Worm (Caenorhabditis elegans) whole organism, L3 larva: Measurements from ENCODE around the gene nhr-39.

Source experiments
- ZK546.5 ChIP-seq: sonication (generic microtip); optimal IDR thresholded peaks from 2 replicates; lab custom pipeline; 2017; ENCODE audit warnings: missing biosample characterization, missing genetic modification characterization
- ceh-82 ChIP-seq: fragments of 150-350 bp; optimal IDR thresholded peaks from 2 replicates; lab custom pipeline; 2014; ENCODE audit warnings: missing biosample characterization, missing genetic modification characterization
- ceh-9 ChIP-seq: sonication (generic microtip); optimal IDR thresholded peaks from 2 replicates; lab custom pipeline; 2018; ENCODE audit warnings: missing biosample characterization, missing genetic modification characterization
- egl-27 ChIP-seq: sonication (generic microtip); optimal IDR thresholded peaks from 4 replicates; lab custom pipeline; 2017; ENCODE audit warnings: missing biosample characterization, missing genetic modification reagents, missing genetic modification characterization
- egl-5 ChIP-seq: fragments of 150-350 bp; optimal IDR thresholded peaks from 2 replicates; lab custom pipeline; 2017; ENCODE audit warnings: missing biosample characterization, missing genetic modification reagents, missing genetic modification characterization, inconsistent platforms
- elt-1 ChIP-seq: fragments of 150-350 bp; optimal IDR thresholded peaks from 2 replicates; lab custom pipeline; 2014; ENCODE audit warnings: missing biosample characterization, missing genetic modification characterization
- elt-2 ChIP-seq: sonication (generic microtip); optimal IDR thresholded peaks from 2 replicates; lab custom pipeline; 2016; ENCODE audit warnings: missing genetic modification reagents, mild to moderate bottlenecking, missing genetic modification characterization, missing compliant biosample characterization
- elt-3 ChIP-seq, 3 experiments: fragments of 150-350 bp in 1 of 3; sonication (generic microtip) in 2 of 3; optimal IDR thresholded peaks; 2 replicates in 2 of 3; 4 replicates in 1 of 3; lab custom pipeline; 2014 to 2017; ENCODE audit warnings: missing biosample characterization in 3 of 3, missing genetic modification characterization in 3 of 3
- eor-1 ChIP-seq, 2 experiments: fragments of 150-350 bp; optimal IDR thresholded peaks; 2 replicates each; lab custom pipeline; 2014 to 2018; ENCODE audit warnings: missing biosample characterization in 2 of 2, missing genetic modification characterization in 2 of 2
- fkh-10 ChIP-seq: sonication (generic microtip); optimal IDR thresholded peaks from 2 replicates; lab custom pipeline; 2017; ENCODE audit warnings: missing biosample characterization, missing genetic modification reagents, missing genetic modification characterization
- fkh-2 ChIP-seq: fragments of 150-350 bp; optimal IDR thresholded peaks from 2 replicates; lab custom pipeline; 2014; ENCODE audit warnings: missing biosample characterization, missing genetic modification reagents, missing genetic modification characterization
- hmg-11 ChIP-seq: sonication (generic microtip); optimal IDR thresholded peaks from 2 replicates; lab custom pipeline; 2016; ENCODE audit warnings: missing genetic modification characterization, missing compliant biosample characterization
- jun-1 ChIP-seq: fragments of 150-350 bp; optimal IDR thresholded peaks from 2 replicates; lab custom pipeline; 2014; ENCODE audit warnings: missing biosample characterization, missing genetic modification reagents, missing genetic modification characterization
- lin-39 ChIP-seq: fragments of 150-350 bp; optimal IDR thresholded peaks from 2 replicates; lab custom pipeline; 2018; ENCODE audit warnings: missing biosample characterization, missing genetic modification reagents, missing genetic modification characterization
- lsy-12 ChIP-seq: sonication (generic microtip); optimal IDR thresholded peaks from 2 replicates; lab custom pipeline; 2016; ENCODE audit warnings: mild to moderate bottlenecking, missing genetic modification characterization, missing compliant biosample characterization
- mdl-1 ChIP-seq: fragments of 150-350 bp; optimal IDR thresholded peaks from 2 replicates; lab custom pipeline; 2014; ENCODE audit warnings: missing biosample characterization, missing genetic modification characterization
- mml-1 ChIP-seq: fragments of 150-350 bp; sonication (generic microtip); optimal IDR thresholded peaks from 3 replicates; lab custom pipeline; 2014; ENCODE audit warnings: missing biosample characterization, missing genetic modification characterization
- nfya-1 ChIP-seq: sonication (generic microtip); optimal IDR thresholded peaks from 2 replicates; lab custom pipeline; 2017; ENCODE audit warnings: missing genetic modification characterization, mild to moderate bottlenecking, missing compliant biosample characterization, antibody characterized with exemption, moderate library complexity; ENCODE audit not compliant: insufficient read depth
- nhr-11 ChIP-seq: fragments of 150-350 bp; optimal IDR thresholded peaks from 2 replicates; lab custom pipeline; 2014; ENCODE audit warnings: missing biosample characterization, missing genetic modification characterization
- nhr-12 ChIP-seq: fragments of 150-350 bp; optimal IDR thresholded peaks from 2 replicates; lab custom pipeline; 2014; ENCODE audit warnings: missing biosample characterization, missing genetic modification characterization
- nhr-237 ChIP-seq: fragments of 150-350 bp; optimal IDR thresholded peaks from 2 replicates; lab custom pipeline; 2014; ENCODE audit warnings: missing biosample characterization, missing genetic modification characterization
- nhr-25 ChIP-seq: sonication (generic microtip); optimal IDR thresholded peaks from 2 replicates; lab custom pipeline; 2017; ENCODE audit warnings: missing biosample characterization, missing genetic modification characterization
- nhr-28 ChIP-seq: fragments of 150-350 bp; optimal IDR thresholded peaks from 2 replicates; lab custom pipeline; 2014; ENCODE audit warnings: missing biosample characterization, missing genetic modification characterization
- nhr-76 ChIP-seq: fragments of 150-350 bp; sonication (generic microtip); optimal IDR thresholded peaks from 5 replicates; lab custom pipeline; 2014; ENCODE audit warnings: missing biosample characterization, missing genetic modification characterization
- pha-4 ChIP-seq: fragments of 150-350 bp; optimal IDR thresholded peaks from 2 replicates; lab custom pipeline; 2014; ENCODE audit warnings: missing biosample characterization, missing genetic modification reagents, missing genetic modification characterization
- sea-2 ChIP-seq: fragments of 150-350 bp; sonication (generic microtip); optimal IDR thresholded peaks from 4 replicates; lab custom pipeline; 2014; ENCODE audit warnings: missing biosample characterization, missing genetic modification reagents, missing genetic modification characterization
- snpc-4 ChIP-seq: fragments of 150-350 bp; optimal IDR thresholded peaks from 2 replicates; lab custom pipeline; 2014; ENCODE audit warnings: missing biosample characterization, missing genetic modification characterization
- tbx-2 ChIP-seq: sonication (generic microtip); optimal IDR thresholded peaks from 2 replicates; lab custom pipeline; 2016; ENCODE audit warnings: mild to moderate bottlenecking, missing genetic modification characterization, missing compliant biosample characterization
- unc-39 ChIP-seq: sonication (generic microtip); optimal IDR thresholded peaks from 4 replicates; lab custom pipeline; 2017; ENCODE audit warnings: missing biosample characterization, missing genetic modification characterization
- zag-1 ChIP-seq: fragments of 150-350 bp; optimal IDR thresholded peaks from 2 replicates; lab custom pipeline; 2014; ENCODE audit warnings: missing biosample characterization, missing genetic modification characterization
- ztf-11 ChIP-seq: fragments of 150-350 bp; optimal IDR thresholded peaks from 2 replicates; lab custom pipeline; 2014; ENCODE audit warnings: missing biosample characterization, missing genetic modification characterization
- ztf-4 ChIP-seq: fragments of 150-350 bp; optimal IDR thresholded peaks from 2 replicates; lab custom pipeline; 2014; ENCODE audit warnings: missing biosample characterization, missing genetic modification characterization

The nhr-39 gene

ce11 chrV:9291919-9292318, 11.2 kb upstream of the nhr-39 start, which contains the start of gene ZK682.7:
Gene ZK682.7 (minus strand): TSS chrV:9292165.
- TF ChIP-seq elt-2 (no peak), sea-2 (GFP tag; lab: Kevin White, UChicago) (no peak), elt-3 (tag; optimal IDR thresholded peaks at IDR 0.05; lab: Kevin White, UChicago) (no peak), nhr-11 (tag; lab: Kevin White, UChicago) (no peak), nhr-76 (tag; lab: Kevin White, UChicago) (no peak), mdl-1 (tag; lab: Kevin White, UChicago) (no peak), nhr-237 (tag; lab: Kevin White, UChicago) (no peak), snpc-4 (no peak), fkh-10 (no peak), nhr-12 (tag; lab: Kevin White, UChicago) (no peak), hmg-11 (tag; lab: Kevin White, UChicago) (no peak), ZK546.5 (no peak), jun-1 (tag; lab: Kevin White, UChicago) (no peak), egl-27 (tag; lab: Kevin White, UChicago) (no peak), ceh-82 (tag; lab: Kevin White, UChicago) (no peak), unc-39 (no peak), fkh-2 (tag; lab: Kevin White, UChicago) (no peak), lin-39 (tag; lab: Kevin White, UChicago) (no peak), egl-5 (tag; lab: Kevin White, UChicago) (no peak), ztf-11 (tag; lab: Kevin White, UChicago) (no peak)

- TF ChIP-seq elt-1 (tag; lab: Kevin White, UChicago) (no peak), nfya-1 (peak; percentile 11), nhr-25 (no peak), tbx-2 (tag; lab: Kevin White, UChicago) (peak; percentile 16), zag-1 (tag; lab: Kevin White, UChicago) (no peak), ztf-4 (tag; lab: Kevin White, UChicago) (no peak)
These were observed 9.8 kb upstream of the nhr-39 start for ce11 chrV:9293359-9293758.

ce11 chrV:9295581-9295980, 7.5 kb upstream of the nhr-39 start:
- TF ChIP-seq nhr-28 (tag; lab: Kevin White, UChicago) (no peak), pha-4 (peak; percentile 17)

- TF ChIP-seq snpc-4 (no peak), pha-4 (peak; percentile 23)
- TF ChIP-seq, all 47 proteins: peak for 1
These were observed 5.8 kb upstream of the nhr-39 start, which contains the start of gene F44A2.5 for ce11 chrV:9297332-9297731. Gene F44A2.5 (plus strand): TSS chrV:9297632.

- no peak for TF ChIP-seq ZK546.5
- no peak for TF ChIP-seq elt-1 (tag; lab: Kevin White, UChicago)
- TF ChIP-seq nfya-1, result no peak
- no peak for TF ChIP-seq egl-5 (tag; lab: Kevin White, UChicago)
- TF ChIP-seq hmg-11 (tag; lab: Kevin White, UChicago), result no peak
- no peak for TF ChIP-seq snpc-4
These were observed 2.0 kb downstream of the nhr-39 start, which contains the start of gene F44A2.3 for ce11 chrV:9305116-9305515. Gene F44A2.3 (plus strand): TSS chrV:9305416.

ce11 chrV:9312377-9312776, 9.3 kb downstream of the nhr-39 start:
- TF ChIP-seq lsy-12, result no peak
- TF ChIP-seq elt-3 (tag; optimal IDR thresholded peaks at IDR 0.05; lab: Kevin White, UChicago), result no peak
- no peak for TF ChIP-seq nhr-28 (tag; lab: Kevin White, UChicago)
- TF ChIP-seq ztf-4 (tag; lab: Kevin White, UChicago), result no peak
- TF ChIP-seq ceh-9, result no peak
- TF ChIP-seq eor-1 (tag; optimal IDR thresholded peaks at IDR 0.05; lab: Kevin White, UChicago), result no peak
- no peak for TF ChIP-seq mml-1 (tag; lab: Kevin White, UChicago)
- TF ChIP-seq fkh-10, result peak; percentile 79
